Fruit fly (Drosophila melanogaster): ENCODE data around the gene Rok.

dm6 chrX:16678845-16679347 lies 41.7 kb upstream of the Rok start, which contains the start of the genes CG13010 and sing:
- TF ChIP-seq CG7101 (tag; optimal IDR thresholded peaks at IDR 0.05) (no peak), CG1620 (GFP tag; optimal IDR thresholded peaks at IDR 0.05) (no peak), pad (GFP tag; optimal IDR thresholded peaks at IDR 0.05) (no peak), kay (GFP tag; ENCODE audit: borderline replicate concordance) (no peak), ovo (GFP tag; optimal IDR thresholded peaks at IDR 0.05) (no peak), tj (GFP tag; optimal IDR thresholded peaks at IDR 0.05) (no peak), Mnt (GFP tag; optimal IDR thresholded peaks at IDR 0.05) (no peak), CG12768 (GFP tag; optimal IDR thresholded peaks at IDR 0.05) (no peak), CG14711 (tag; optimal IDR thresholded peaks at IDR 0.05) (no peak), CG5204 (GFP tag; optimal IDR thresholded peaks at IDR 0.05) (no peak), CG11617 (GFP tag; optimal IDR thresholded peaks at IDR 0.05) (no peak)

All from whole organism, adult.